Fruit fly (Drosophila melanogaster) whole organism, pupa: ENCODE results near the gene Rab30.

Experiments used
- CG17806 ChIP-seq: fragments of 200-800 bp; sonication (Bioruptor generic); optimal IDR thresholded peaks from 2 replicates; lab custom pipeline; 2018; ENCODE audit warnings: missing biosample characterization, mild to moderate bottlenecking, missing genetic modification characterization, moderate library complexity
- CG4496 ChIP-seq: fragments of 200-800 bp; sonication (Bioruptor generic); IDR thresholded peaks from 3 replicates; pipeline ENCODE4 v1.3.6; 2022; ENCODE audit warnings: missing biosample characterization, missing genetic modification characterization
- CG8159 ChIP-seq: fragments of 200-800 bp; sonication (Bioruptor generic); optimal IDR thresholded peaks from 3 replicates; lab custom pipeline; 2018; ENCODE audit warnings: missing biosample characterization, mild to moderate bottlenecking, missing genetic modification characterization, moderate library complexity
- CG8301 ChIP-seq: fragments of 200-800 bp; sonication (Bioruptor generic); optimal IDR thresholded peaks from 2 replicates; lab custom pipeline; 2018; ENCODE audit warnings: missing biosample characterization, mild to moderate bottlenecking, missing genetic modification characterization
- D1 ChIP-seq: fragments of 200-800 bp; sonication (Bioruptor generic); optimal IDR thresholded peaks from 2 replicates; lab custom pipeline; 2018; ENCODE audit warnings: missing biosample characterization, mild to moderate bottlenecking, missing genetic modification characterization, moderate library complexity

DNA sequence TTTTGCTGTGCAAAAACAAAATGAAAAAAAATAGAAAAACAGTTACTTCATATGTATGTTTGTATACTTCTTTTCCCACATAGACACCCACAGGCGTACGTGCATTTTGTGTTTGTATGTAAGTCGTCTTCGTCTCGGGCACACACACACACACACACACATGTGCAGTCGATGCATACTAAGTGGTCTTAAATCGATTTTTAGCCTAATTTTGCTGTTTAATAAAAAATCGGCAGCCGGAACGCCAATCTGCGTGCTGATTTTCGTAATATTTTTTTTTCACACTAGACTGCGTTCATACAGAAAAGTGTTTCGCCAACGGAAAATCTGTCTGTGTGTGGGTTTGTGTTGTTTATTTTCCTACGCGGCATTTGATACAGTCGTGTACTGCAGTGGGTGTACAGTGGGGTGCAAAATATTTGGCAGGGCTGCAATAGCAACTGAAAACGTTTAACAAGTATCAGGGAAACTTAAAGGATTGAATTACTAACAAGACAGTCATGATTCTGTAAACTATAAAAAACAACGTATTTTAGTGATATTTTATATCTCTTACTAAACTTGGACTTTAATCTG lies 782 bp upstream of the Rab30 start:
- TF ChIP-seq CG8159 (tag; lab: Kevin White, UChicago) (no peak), CG4496 (GFP tag; lab: Robert Waterston, UW) (peak; percentile 68), CG17806 (peak; percentile 34), D1 (peak; percentile 57), CG8301 (tag; lab: Kevin White, UChicago) (peak; percentile 56)
